Worm (Caenorhabditis elegans): ENCODE data around the gene T10G3.4.

DNA sequence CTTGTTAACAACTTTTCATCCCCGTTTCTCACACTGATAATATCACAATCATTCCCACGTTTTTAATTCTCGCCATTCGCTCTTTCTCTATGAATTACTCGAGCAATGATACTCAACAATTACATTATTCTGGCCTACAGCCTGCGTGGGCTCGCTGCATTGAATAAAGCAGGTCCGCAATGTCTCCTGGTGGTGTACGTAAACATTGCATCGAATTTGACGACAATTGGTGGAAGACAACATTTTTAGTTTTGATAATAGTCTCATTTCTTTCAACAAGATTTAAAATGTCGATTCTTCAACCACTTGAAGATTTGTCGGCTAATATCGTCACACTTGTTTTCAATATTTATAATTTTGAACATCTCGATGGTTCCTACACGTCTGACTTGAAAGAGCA lies 24.9 kb downstream of the T10G3.4 start, which contains the start of gene bath-39:
- TF ChIP-seq unc-62 (GFP tag; optimal IDR thresholded peaks at IDR 0.05) (no peak), ama-1 (optimal IDR thresholded peaks at IDR 0.05) (no peak), nhr-11 (tag; optimal IDR thresholded peaks at IDR 0.05) (no peak), nhr-21 (tag; optimal IDR thresholded peaks at IDR 0.05) (no peak), aly-2 (tag; optimal IDR thresholded peaks at IDR 0.05) (no peak)
